Worm (Caenorhabditis elegans) whole organism, late embryonic: Measurements from ENCODE around the gene bath-7.

ENCODE experiments used
- C08G9.2 ChIP-seq: sonication (generic microtip); optimal IDR thresholded peaks from 2 replicates; lab custom pipeline; 2016; ENCODE audit warnings: mild to moderate bottlenecking, missing genetic modification characterization, moderate library complexity, missing compliant biosample characterization
- C38D4.7 ChIP-seq: fragments of 200-800 bp; sonication (Bioruptor generic); optimal IDR thresholded peaks from 2 replicates; lab custom pipeline; 2018; ENCODE audit warnings: mild to moderate bottlenecking, missing genetic modification characterization, moderate library complexity, missing compliant biosample characterization
- K02D7.2 ChIP-seq: sonication (generic microtip); optimal IDR thresholded peaks from 2 replicates; lab custom pipeline; 2017; ENCODE audit warnings: mild to moderate bottlenecking, missing genetic modification characterization, missing compliant biosample characterization
- ceh-18 ChIP-seq: sonication (generic microtip); optimal IDR thresholded peaks from 2 replicates; lab custom pipeline; 2016; ENCODE audit warnings: missing genetic modification characterization, missing compliant biosample characterization
- ceh-2 ChIP-seq: sonication (generic microtip); optimal IDR thresholded peaks from 2 replicates; lab custom pipeline; 2016; ENCODE audit warnings: missing genotype, missing genetic modification characterization, missing compliant biosample characterization
- ceh-22 ChIP-seq: sonication (generic microtip); optimal IDR thresholded peaks from 2 replicates; lab custom pipeline; 2017; ENCODE audit warnings: missing biosample characterization, missing genetic modification characterization
- ceh-24 ChIP-seq: sonication (generic microtip); optimal IDR thresholded peaks from 2 replicates; lab custom pipeline; 2016; ENCODE audit warnings: mild to moderate bottlenecking, missing genetic modification characterization, missing compliant biosample characterization
- ceh-45 ChIP-seq: fragments of 200-800 bp; sonication (Bioruptor generic); IDR thresholded peaks from 2 replicates; pipeline ENCODE4 v1.3.6; 2022; ENCODE audit warnings: missing genetic modification reagents, missing genetic modification characterization, missing compliant biosample characterization
- ceh-48 ChIP-seq: sonication (generic microtip); optimal IDR thresholded peaks from 2 replicates; lab custom pipeline; 2016; ENCODE audit warnings: missing genetic modification characterization, inconsistent platforms, missing compliant biosample characterization
- elt-2 ChIP-seq: sonication (generic microtip); optimal IDR thresholded peaks from 2 replicates; lab custom pipeline; 2016; ENCODE audit warnings: missing genetic modification reagents, missing genetic modification characterization, missing compliant biosample characterization
- fax-1 ChIP-seq: sonication (generic microtip); optimal IDR thresholded peaks from 2 replicates; lab custom pipeline; 2016; ENCODE audit warnings: missing genotype, missing genetic modification characterization, missing compliant biosample characterization
- hlh-15 ChIP-seq: sonication (generic microtip); optimal IDR thresholded peaks from 2 replicates; lab custom pipeline; 2016; ENCODE audit warnings: missing genetic modification characterization, missing compliant biosample characterization
- hlh-8 ChIP-seq: sonication (generic microtip); optimal IDR thresholded peaks from 2 replicates; lab custom pipeline; 2016; ENCODE audit warnings: missing genotype, missing genetic modification characterization, missing compliant biosample characterization
- lim-6 ChIP-seq: sonication (generic microtip); optimal IDR thresholded peaks from 2 replicates; lab custom pipeline; 2016; ENCODE audit warnings: missing genetic modification characterization, missing compliant biosample characterization
- madf-2 ChIP-seq: sonication (generic microtip); optimal IDR thresholded peaks from 2 replicates; lab custom pipeline; 2017; ENCODE audit warnings: missing genetic modification characterization, missing compliant biosample characterization
- nhr-232 ChIP-seq: sonication (generic microtip); optimal IDR thresholded peaks from 2 replicates; lab custom pipeline; 2016; ENCODE audit warnings: missing genetic modification characterization, missing compliant biosample characterization
- odd-2 ChIP-seq: sonication (generic microtip); optimal IDR thresholded peaks from 2 replicates; lab custom pipeline; 2017; ENCODE audit warnings: antibody characterized with exemption, mild to moderate bottlenecking, missing genetic modification characterization, missing compliant biosample characterization
- pag-3 ChIP-seq: sonication (generic microtip); optimal IDR thresholded peaks from 2 replicates; lab custom pipeline; 2016; ENCODE audit warnings: missing compliant biosample characterization, missing genetic modification characterization, borderline replicate concordance
- pat-9 ChIP-seq: fragments of 200-800 bp; sonication (Bioruptor generic); optimal IDR thresholded peaks from 2 replicates; lab custom pipeline; 2018; ENCODE audit warnings: mild to moderate bottlenecking, missing genetic modification characterization, moderate library complexity, missing compliant biosample characterization
- ref-2 ChIP-seq: sonication (generic microtip); optimal IDR thresholded peaks from 2 replicates; lab custom pipeline; 2016; ENCODE audit warnings: missing genetic modification characterization, missing compliant biosample characterization
- rnt-1 ChIP-seq: sonication (generic microtip); optimal IDR thresholded peaks from 2 replicates; lab custom pipeline; 2016; ENCODE audit warnings: missing genetic modification characterization, missing compliant biosample characterization
- unc-3 ChIP-seq, 2 experiments: fragments of 200-800 bp in 1 of 2; sonication (Bioruptor generic) in 1 of 2; sonication (generic microtip) in 1 of 2; conservative IDR thresholded peaks in 1 of 2; optimal IDR thresholded peaks in 1 of 2; 2 replicates each; pipeline versions ENCODE4 v1.3.6 to Lab custom; 2016 to 2022; ENCODE audit warnings: missing compliant biosample characterization in 2 of 2, missing genetic modification characterization in 2 of 2, missing genetic modification reagents in 1 of 2
- unc-42 ChIP-seq: sonication (generic microtip); optimal IDR thresholded peaks from 2 replicates; lab custom pipeline; 2016; ENCODE audit warnings: missing genotype, missing genetic modification characterization, missing compliant biosample characterization

bath-7 gene

DNA sequence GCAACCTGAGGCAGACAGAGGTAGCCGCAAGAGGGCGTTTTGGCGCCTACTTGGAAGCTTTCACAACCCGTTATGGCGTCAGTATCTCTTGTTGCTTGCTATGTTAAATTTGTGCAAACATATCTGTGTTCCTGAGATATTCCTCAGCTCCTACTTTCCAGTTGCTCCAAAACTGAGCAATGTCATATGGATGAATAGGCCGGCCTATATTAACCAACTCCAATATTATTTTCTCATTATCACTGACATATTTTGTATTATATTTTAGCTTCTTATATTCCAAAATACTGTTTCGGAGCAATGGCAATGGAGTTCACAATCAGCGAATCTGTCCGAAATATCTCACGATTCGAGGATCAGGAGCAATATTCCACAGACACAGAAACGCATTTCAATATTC lies 45.3 kb downstream of the bath-7 start, which contains the start of gene math-13:
Gene math-13 (plus strand): TSS at position 301 of the 400 bp plus-strand sequence.
- no peak for TF ChIP-seq C38D4.7 (GFP tag; lab: Kevin White, UChicago)
- no peak for TF ChIP-seq ceh-18 (tag; lab: Kevin White, UChicago)
- TF ChIP-seq hlh-15 (tag; lab: Kevin White, UChicago), result no peak
- TF ChIP-seq unc-42 (tag; lab: Kevin White, UChicago), result no peak
- TF ChIP-seq madf-2, result no peak
- TF ChIP-seq elt-2 (tag; lab: Kevin White, UChicago), result no peak
- no peak for TF ChIP-seq nhr-232 (tag; lab: Kevin White, UChicago)
- no peak for TF ChIP-seq odd-2 (tag; lab: Kevin White, UChicago)
- no peak for TF ChIP-seq K02D7.2
- TF ChIP-seq unc-3 (GFP tag; conservative IDR thresholded peaks at IDR 0.05; lab: Robert Waterston, UW), result no peak
- TF ChIP-seq unc-3 (tag; optimal IDR thresholded peaks at IDR 0.05; lab: Kevin White, UChicago), result no peak
- no peak for TF ChIP-seq ceh-48 (tag; lab: Kevin White, UChicago)
- TF ChIP-seq pat-9 (tag; lab: Kevin White, UChicago), result no peak
- TF ChIP-seq ceh-45, result no peak
- TF ChIP-seq C08G9.2 (tag; lab: Kevin White, UChicago), result no peak
- TF ChIP-seq rnt-1, result no peak

DNA sequence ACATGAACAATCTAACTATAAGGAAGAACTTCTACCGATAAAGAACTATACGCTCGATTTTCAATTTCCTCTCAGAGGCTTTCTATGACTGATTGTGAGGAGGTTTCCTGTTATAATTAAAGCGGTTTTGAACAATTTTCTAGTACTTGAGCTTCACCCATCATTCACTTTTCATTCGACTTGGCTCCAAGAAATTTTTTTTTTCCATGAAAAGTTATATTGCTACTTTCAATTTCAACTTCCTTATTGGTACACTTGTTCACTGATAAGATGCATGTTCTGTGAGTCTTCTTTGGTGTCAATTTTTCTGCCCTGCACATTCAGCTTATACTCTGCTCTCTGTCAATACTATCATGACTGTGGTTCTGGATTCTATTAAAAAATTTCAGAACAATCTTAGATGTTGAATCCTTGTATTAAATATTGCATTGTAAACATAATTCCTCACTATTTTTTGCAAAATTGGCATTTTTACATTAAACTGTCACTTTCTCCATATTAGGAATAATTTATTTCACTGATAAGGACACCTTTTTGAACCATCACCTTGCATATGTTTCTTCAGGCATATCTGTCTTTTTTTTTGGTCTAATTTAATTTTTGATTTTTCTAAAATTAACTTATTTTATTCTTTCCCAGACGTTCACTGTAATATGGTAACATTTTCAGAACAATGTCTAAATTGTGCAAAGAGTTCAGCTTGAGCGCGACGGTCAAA lies 49.9 kb downstream of the bath-7 start, which contains the start of gene math-10:
Gene math-10 (plus strand): TSS at position 668 of the 718 bp plus-strand sequence.
- TF ChIP-seq hlh-8 (tag; lab: Kevin White, UChicago), result no peak
- TF ChIP-seq ceh-22 (tag; lab: Kevin White, UChicago), result no peak
- no peak for TF ChIP-seq ref-2 (tag; lab: Kevin White, UChicago)
- TF ChIP-seq ceh-2 (tag; lab: Kevin White, UChicago), result no peak
- TF ChIP-seq pag-3 (tag; lab: Kevin White, UChicago), result no peak
- no peak for TF ChIP-seq odd-2 (tag; lab: Kevin White, UChicago)
- no peak for TF ChIP-seq fax-1 (tag; lab: Kevin White, UChicago)
- no peak for TF ChIP-seq pat-9 (tag; lab: Kevin White, UChicago)
- no peak for TF ChIP-seq lim-6 (tag; lab: Kevin White, UChicago)
- no peak for TF ChIP-seq ceh-24 (tag; lab: Kevin White, UChicago)
- TF ChIP-seq madf-2, result no peak
- TF ChIP-seq, all 69 proteins: peak for 0
